Worm (Caenorhabditis elegans) whole organism, early embryonic: ENCODE results near the gene C17H11.1.

Source experiments
- B0310.2 ChIP-seq: sonication (generic microtip); optimal IDR thresholded peaks from 2 replicates; lab custom pipeline; 2016; ENCODE audit warnings: mild to moderate bottlenecking, missing genetic modification characterization, missing compliant biosample characterization
- F13C5.2 ChIP-seq: sonication (generic microtip); optimal IDR thresholded peaks from 2 replicates; lab custom pipeline; 2017; ENCODE audit warnings: mild to moderate bottlenecking, missing genetic modification characterization, inconsistent platforms, missing compliant biosample characterization
- aly-1 ChIP-seq: sonication (generic microtip); optimal IDR thresholded peaks from 2 replicates; lab custom pipeline; 2016; ENCODE audit warnings: missing genetic modification characterization, missing compliant biosample characterization
- ama-1 ChIP-seq: fragments of 150-350 bp; optimal IDR thresholded peaks from 2 replicates; lab custom pipeline; 2014
- flt-1 ChIP-seq: fragments of 200-800 bp; sonication (Bioruptor generic); IDR thresholded peaks from 2 replicates; pipeline ENCODE4 v1.3.6; 2022; ENCODE audit warnings: missing genetic modification characterization, missing compliant biosample characterization
- hmbx-1 ChIP-seq: sonication (generic microtip); optimal IDR thresholded peaks from 2 replicates; lab custom pipeline; 2016; ENCODE audit warnings: mild to moderate bottlenecking, missing genetic modification characterization, missing compliant biosample characterization
- hnd-1 ChIP-seq: sonication (generic microtip); optimal IDR thresholded peaks from 2 replicates; lab custom pipeline; 2016; ENCODE audit warnings: missing genetic modification characterization, missing compliant biosample characterization
- tbx-37 ChIP-seq: fragments of 200-800 bp; sonication (Bioruptor generic); conservative IDR thresholded peaks from 2 replicates; pipeline ENCODE4 v1.3.6; 2022; ENCODE audit warnings: missing genetic modification reagents, missing genetic modification characterization, missing compliant biosample characterization
- tra-4 ChIP-seq: sonication (generic microtip); optimal IDR thresholded peaks from 2 replicates; lab custom pipeline; 2017; ENCODE audit warnings: missing genetic modification characterization, missing compliant biosample characterization

DNA sequence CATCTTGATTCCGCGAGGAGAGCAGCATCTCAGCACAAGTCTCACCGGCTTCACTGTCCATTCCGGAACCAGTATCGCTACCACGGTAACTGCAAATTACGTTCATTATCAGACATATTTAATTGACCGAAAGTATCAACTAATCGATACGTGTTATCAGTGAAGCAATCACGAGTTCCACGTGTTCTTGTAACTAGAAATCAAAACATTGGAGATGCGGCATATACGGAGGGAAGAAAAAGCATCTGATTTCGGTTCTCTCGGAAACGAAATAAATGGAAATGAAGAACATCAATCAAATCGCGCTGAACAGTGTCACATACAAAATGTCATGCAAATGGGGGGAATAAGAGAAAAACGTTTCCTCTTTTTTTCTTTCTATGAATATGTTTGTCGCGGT, 19.5 kb downstream of the C17H11.1 start:
- no peak for TF ChIP-seq ama-1 (lab: Kevin White, UChicago)
- TF ChIP-seq flt-1 (GFP tag; lab: Robert Waterston, UW): no peak
- no peak for TF ChIP-seq tra-4 (tag; lab: Kevin White, UChicago)
- no peak for TF ChIP-seq B0310.2 (tag; lab: Kevin White, UChicago)
- TF ChIP-seq hmbx-1 (tag; lab: Kevin White, UChicago): no peak
- TF ChIP-seq aly-1 (tag; lab: Kevin White, UChicago): no peak
- TF ChIP-seq tbx-37 (GFP tag; lab: Robert Waterston, UW): no peak
- TF ChIP-seq F13C5.2 (tag; lab: Kevin White, UChicago): no peak
- TF ChIP-seq hnd-1 (tag; lab: Kevin White, UChicago): no peak
